Fruit fly (Drosophila melanogaster): ENCODE measurements around the gene CG11068.

CG11068 gene

dm6 chrX:13909002-13909544, 46.0 kb upstream of the CG11068 start (continued):
- TF ChIP-seq Sox102F (GFP tag; optimal IDR thresholded peaks at IDR 0.05), result no peak
- peak; percentile 44 for TF ChIP-seq dac (GFP tag; optimal IDR thresholded peaks at IDR 0.05)
- no peak for TF ChIP-seq CG16779 (tag; optimal IDR thresholded peaks at IDR 0.05)
- peak; percentile 11 for TF ChIP-seq CG6792 (GFP tag; optimal IDR thresholded peaks at IDR 0.05)
- TF ChIP-seq CG9139 (GFP tag; optimal IDR thresholded peaks at IDR 0.05), result no peak
- TF ChIP-seq CG10631 (GFP tag; optimal IDR thresholded peaks at IDR 0.05), result peak; percentile 46
- no peak for TF ChIP-seq CG11294 (GFP tag; IDR thresholded peaks at IDR 0.05)
- TF ChIP-seq svp (GFP tag), result peak; percentile 54
- TF ChIP-seq Sox14 (GFP tag; optimal IDR thresholded peaks at IDR 0.05), result peak; percentile 40
- TF ChIP-seq Eip93F (GFP tag; optimal IDR thresholded peaks at IDR 0.05), result no peak
- peak; percentile 51; the same call in 1 of the 2 replicates for TF ChIP-seq Gug (GFP tag; IDR thresholded peaks at IDR 0.05)
- no peak for TF ChIP-seq fkh (GFP tag; optimal IDR thresholded peaks at IDR 0.05)
- peak; percentile 41 for TF ChIP-seq achi (GFP tag; optimal IDR thresholded peaks at IDR 0.05)

DNA sequence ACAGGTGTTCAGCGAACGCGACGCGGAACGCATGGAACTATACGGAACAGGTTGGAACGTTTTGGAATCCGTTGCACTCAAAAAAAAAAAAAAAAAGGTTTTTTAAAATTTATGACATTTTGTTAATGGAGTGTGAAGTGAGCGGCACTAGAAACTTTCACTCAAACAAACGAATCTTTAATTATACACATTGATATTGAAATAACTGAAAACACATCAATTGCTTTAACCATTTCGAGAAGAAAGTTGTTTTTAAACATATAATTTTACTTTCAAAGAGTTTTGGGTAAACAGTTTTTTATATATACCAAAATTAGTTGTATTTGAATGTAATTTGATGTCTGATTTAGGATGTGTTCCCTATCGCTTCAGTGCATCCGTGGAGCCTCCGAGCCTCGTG, 43.9 kb upstream of the CG11068 start:
- TF ChIP-seq topi (GFP tag; optimal IDR thresholded peaks at IDR 0.05) (peak; percentile 23), CG6163 (GFP tag; IDR thresholded peaks at IDR 0.05) (no peak), CG8632 (GFP tag; optimal IDR thresholded peaks at IDR 0.05) (no peak), CG4318 (GFP tag; optimal IDR thresholded peaks at IDR 0.05) (peak; percentile 65), Hr39 (GFP tag; optimal IDR thresholded peaks at IDR 0.05) (no peak), lz (GFP tag; optimal IDR thresholded peaks at IDR 0.05) (peak; percentile 5), CG11294 (GFP tag; IDR thresholded peaks at IDR 0.05) (no peak), salr (GFP tag; optimal IDR thresholded peaks at IDR 0.05) (peak in 1 of 2 experiments; percentile 38), CG8319 (GFP tag; optimal IDR thresholded peaks at IDR 0.05) (no peak), pdm3 (GFP tag; optimal IDR thresholded peaks at IDR 0.05) (peak; percentile 14), dsx (GFP tag; optimal IDR thresholded peaks at IDR 0.05; ENCODE audit: poor library complexity, severe bottlenecking) (no peak), CG16779 (tag; optimal IDR thresholded peaks at IDR 0.05) (no peak), spab (GFP tag; optimal IDR thresholded peaks at IDR 0.05) (no peak), fkh (GFP tag; optimal IDR thresholded peaks at IDR 0.05) (no peak), Lpt (GFP tag; optimal IDR thresholded peaks at IDR 0.05) (no peak), Smox (GFP tag; optimal IDR thresholded peaks at IDR 0.05) (no peak), Hr38 (GFP tag; optimal IDR thresholded peaks at IDR 0.05) (no peak), fd85E (GFP tag; optimal IDR thresholded peaks at IDR 0.05) (no peak), achi (GFP tag; optimal IDR thresholded peaks at IDR 0.05) (peak; percentile 15), Sox102F (GFP tag; optimal IDR thresholded peaks at IDR 0.05) (no peak), Eip75B (GFP tag; optimal IDR thresholded peaks at IDR 0.05) (no peak), acj6 (GFP tag; optimal IDR thresholded peaks at IDR 0.05) (peak; percentile 10), vri (GFP tag; optimal IDR thresholded peaks at IDR 0.05) (no peak), CG9139 (GFP tag; optimal IDR thresholded peaks at IDR 0.05) (no peak), Blimp-1 (GFP tag; optimal IDR thresholded peaks at IDR 0.05) (no peak), CG7368 (GFP tag; optimal IDR thresholded peaks at IDR 0.05) (no peak), CG15336 (GFP tag; IDR thresholded peaks at IDR 0.05) (peak; percentile 41), Met (GFP tag; optimal IDR thresholded peaks at IDR 0.05) (peak; percentile 16), CG11762 (GFP tag; optimal IDR thresholded peaks at IDR 0.05; ENCODE audit: insufficient read depth) (no peak), CG6854 (GFP tag; optimal IDR thresholded peaks at IDR 0.05) (no peak), svp (GFP tag) (peak; percentile 44), Hr4 (GFP tag; optimal IDR thresholded peaks at IDR 0.05) (peak; percentile 77), CG3919 (GFP tag; optimal IDR thresholded peaks at IDR 0.05) (no peak), OdsH (GFP tag; optimal IDR thresholded peaks at IDR 0.05) (peak; percentile 32), CG11902 (GFP tag; optimal IDR thresholded peaks at IDR 0.05) (no peak), cyc (GFP tag; optimal IDR thresholded peaks at IDR 0.05) (no peak), CG10631 (GFP tag; optimal IDR thresholded peaks at IDR 0.05) (no peak), CG6792 (GFP tag; optimal IDR thresholded peaks at IDR 0.05) (peak; percentile 2), fd59A (GFP tag; optimal IDR thresholded peaks at IDR 0.05) (no peak), CG6808 (GFP tag; optimal IDR thresholded peaks at IDR 0.05) (no peak), CG6276 (GFP tag; optimal IDR thresholded peaks at IDR 0.05) (peak; percentile 25), net (GFP tag; optimal IDR thresholded peaks at IDR 0.05) (no peak), eg (GFP tag; IDR thresholded peaks at IDR 0.05) (peak; percentile 56; the same call in 2 of the 3 replicates), Sox14 (GFP tag; optimal IDR thresholded peaks at IDR 0.05) (no peak), CG31627 (GFP tag; optimal IDR thresholded peaks at IDR 0.05) (no peak), Eip78C (GFP tag) (peak; percentile 79)
